Worm (Caenorhabditis elegans): ENCODE data around the gene C34C12.2.
"Not testable (repeated sequence)": the region's sequence is repeated elsewhere in the genome, so short reads cannot be mapped to it uniquely, and the experiment has no call there.

The C34C12.2 gene

DNA sequence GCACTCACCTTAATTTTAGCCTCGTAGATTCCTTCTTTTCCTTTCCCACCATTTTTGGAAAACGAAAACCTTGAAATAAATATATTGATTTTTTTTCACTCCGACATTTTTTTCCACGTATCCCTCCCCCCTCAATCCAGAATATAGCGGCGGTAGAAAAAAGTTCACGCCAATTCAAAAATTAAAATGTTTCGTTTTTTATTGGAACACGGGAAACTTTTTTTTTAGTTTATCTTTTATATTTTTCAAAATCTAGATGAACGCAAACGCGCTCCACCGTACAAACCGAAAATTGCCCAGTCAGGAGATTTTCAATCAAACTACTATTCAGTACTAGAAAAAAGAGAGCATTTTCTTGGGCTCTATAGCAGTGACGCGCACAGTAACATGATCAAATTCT, 9.4 kb upstream of the C34C12.2 start, which contains the start of gene spe-41:
spe-41 (minus strand) TSS at position 72 of the 400 bp plus-strand sequence.
- TF ChIP-seq swsn-7 (tag; optimal IDR thresholded peaks at IDR 0.05) (no peak), lsy-2 (tag; optimal IDR thresholded peaks at IDR 0.05) (no peak), nhr-19 (GFP tag; conservative IDR thresholded peaks at IDR 0.05) (no peak), lin-13 (GFP tag; optimal IDR thresholded peaks at IDR 0.05) (no peak), blmp-1 (tag; optimal IDR thresholded peaks at IDR 0.05) (no peak), pag-3 (tag; optimal IDR thresholded peaks at IDR 0.05; ENCODE audit: borderline replicate concordance, insufficient read depth) (no peak), ama-1 (optimal IDR thresholded peaks at IDR 0.05) (no peak), unc-86 (tag; optimal IDR thresholded peaks at IDR 0.05) (no peak), hpl-2 (GFP tag; optimal IDR thresholded peaks at IDR 0.05) (no peak), nhr-77 (tag; optimal IDR thresholded peaks at IDR 0.05) (no peak)

DNA sequence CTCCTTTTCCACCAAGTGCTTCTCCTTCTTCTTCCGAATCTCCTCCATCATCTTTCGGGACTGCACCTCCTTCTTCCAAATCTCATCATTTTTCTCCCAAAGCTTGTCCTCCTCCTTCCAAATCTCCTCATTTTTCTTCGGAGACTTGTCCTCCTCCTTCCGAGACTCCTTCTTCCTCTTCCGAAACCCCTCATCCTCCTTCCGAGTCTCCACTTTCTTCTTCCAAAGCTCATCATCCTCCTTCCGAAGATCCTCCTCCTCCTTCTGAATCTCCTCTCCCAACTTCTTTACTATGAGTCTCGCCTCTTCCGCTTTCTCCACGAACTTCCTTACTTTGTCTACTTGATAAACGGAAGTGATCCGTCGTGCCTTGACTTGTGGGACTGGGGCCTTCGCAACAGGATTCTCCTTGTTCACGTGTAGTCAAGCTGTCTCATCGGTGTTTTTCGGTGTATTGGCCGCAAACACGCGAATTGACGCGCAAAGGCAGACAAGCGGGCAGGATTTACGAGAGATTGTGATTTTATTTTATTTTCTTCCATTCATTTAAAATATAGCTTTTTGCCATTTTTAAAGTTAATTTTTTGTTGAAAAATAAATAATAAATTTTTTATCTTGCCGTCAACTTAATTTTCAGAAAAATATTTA, 899 bp upstream of the C34C12.2 start, which contains the start of the genes K01A11.3 and C34C12.12:
K01A11.3 (minus strand) TSS at position 51 of the 648 bp plus-strand sequence.
C34C12.12 (plus strand) TSS at position 632 of the 648 bp plus-strand sequence.
- TF ChIP-seq vab-15 (tag; optimal IDR thresholded peaks at IDR 0.05) (no peak), F16B12.6 (tag; optimal IDR thresholded peaks at IDR 0.05) (peak; percentile 65), nhr-71 (tag; optimal IDR thresholded peaks at IDR 0.05) (no peak), mdl-1 (tag; optimal IDR thresholded peaks at IDR 0.05) (no peak), isw-1 (GFP tag; IDR thresholded peaks at IDR 0.05) (no peak), lsy-2 (tag; optimal IDR thresholded peaks at IDR 0.05) (peak in 1 of 2 experiments; percentile 26), efl-1 (optimal IDR thresholded peaks at IDR 0.05) (peak in 1 of 2 experiments; percentile 22), efl-1 (GFP tag; optimal IDR thresholded peaks at IDR 0.05 in 1 of 2) (peak in 1 of 2 experiments; percentile 9)

DNA sequence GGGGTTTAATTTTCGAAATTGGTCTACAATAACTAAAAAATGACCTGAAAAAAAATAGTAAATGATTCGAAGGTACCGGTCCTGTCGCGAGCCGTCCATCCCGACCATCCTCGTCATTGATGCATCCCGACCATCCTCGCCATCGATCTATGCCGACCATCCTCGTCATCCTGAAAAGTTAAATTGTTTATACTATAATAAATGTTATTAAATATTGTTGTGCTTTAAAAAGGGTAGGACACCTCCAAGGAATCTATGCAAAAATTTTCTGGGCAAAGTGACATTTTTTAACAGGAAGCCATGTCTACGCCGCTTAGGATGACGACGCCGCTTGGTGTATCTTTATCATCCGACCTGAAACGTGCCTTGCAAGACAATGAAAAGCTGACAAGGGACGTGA, 459 bp downstream of the C34C12.2 start, which contains the start of gene C34C12.1:
C34C12.1 (plus strand) TSS at position 301 of the 400 bp plus-strand sequence.
- not testable (repeated sequence) for TF ChIP-seq lir-3 (tag; optimal IDR thresholded peaks at IDR 0.05; ENCODE audit: poor library complexity); ceh-63 (GFP tag; optimal IDR thresholded peaks at IDR 0.05); ceh-8 (GFP tag; optimal IDR thresholded peaks at IDR 0.05)

DNA sequence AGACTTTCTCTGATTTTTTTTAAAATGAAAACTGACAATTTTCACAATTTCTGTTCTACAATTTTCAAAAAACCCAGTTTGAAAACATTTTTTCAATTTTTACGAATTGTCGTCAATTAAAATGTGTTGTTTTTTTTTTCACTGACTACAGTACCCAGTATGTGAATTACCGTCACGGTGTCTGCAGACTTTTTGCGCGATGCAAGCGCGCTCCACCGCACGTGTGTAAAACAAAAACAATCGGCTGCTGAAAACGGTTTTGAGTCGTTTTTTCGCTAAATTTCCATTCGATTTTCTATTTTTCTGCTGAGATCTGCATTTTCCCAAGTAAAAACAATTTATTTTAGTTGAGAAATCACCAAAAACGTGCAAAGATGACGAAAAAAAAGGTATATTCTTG, 2.6 kb downstream of the C34C12.2 start:
- peak; percentile 69 for TF ChIP-seq ces-1 (GFP tag; optimal IDR thresholded peaks at IDR 0.05)
- peak; percentile 98 for TF ChIP-seq egl-13 (tag; optimal IDR thresholded peaks at IDR 0.05)
- peak; percentile 89 for TF ChIP-seq snpc-4 (tag; optimal IDR thresholded peaks at IDR 0.05)
- peak; percentile 71 for TF ChIP-seq ceh-90 (tag; optimal IDR thresholded peaks at IDR 0.05)
- peak; percentile 99 for TF ChIP-seq nhr-47 (tag; optimal IDR thresholded peaks at IDR 0.05)
- peak; percentile 48 to 98 (median 89) for TF ChIP-seq elt-3 (tag; optimal IDR thresholded peaks at IDR 0.05)
- no peak for TF ChIP-seq unc-30 (tag; optimal IDR thresholded peaks at IDR 0.05)
- TF ChIP-seq aly-2 (tag; optimal IDR thresholded peaks at IDR 0.05): peak; percentile 96
- peak; percentile 99 for TF ChIP-seq snu-23 (GFP tag; optimal IDR thresholded peaks at IDR 0.05)
- peak; percentile 98 for TF ChIP-seq C04F5.9 (tag; optimal IDR thresholded peaks at IDR 0.05)
- TF ChIP-seq vab-15 (tag; optimal IDR thresholded peaks at IDR 0.05): peak; percentile 96
- TF ChIP-seq nhr-71 (tag; optimal IDR thresholded peaks at IDR 0.05): peak; percentile 99
- peak; percentile 98 for TF ChIP-seq isw-1 (GFP tag; IDR thresholded peaks at IDR 0.05)
- TF ChIP-seq pqm-1 (tag; optimal IDR thresholded peaks at IDR 0.05): no peak
- peak; percentile 96 for TF ChIP-seq nhr-237 (tag; optimal IDR thresholded peaks at IDR 0.05)
- TF ChIP-seq ceh-88 (GFP tag; IDR thresholded peaks at IDR 0.05): peak; percentile 96
- TF ChIP-seq nhr-20 (tag; optimal IDR thresholded peaks at IDR 0.05): peak; percentile 99
- no peak for TF ChIP-seq nhr-12 (tag; optimal IDR thresholded peaks at IDR 0.05)
- TF ChIP-seq hlh-4 (tag; optimal IDR thresholded peaks at IDR 0.05): peak; percentile 35
- TF ChIP-seq sox-4 (tag; optimal IDR thresholded peaks at IDR 0.05): peak; percentile 93
- TF ChIP-seq efl-1 (optimal IDR thresholded peaks at IDR 0.05): peak; percentile 98
- peak; percentile 91 to 99 for TF ChIP-seq efl-1 (GFP tag; optimal IDR thresholded peaks at IDR 0.05 in 1 of 2)
- peak; percentile 98 for TF ChIP-seq irx-1 (tag; optimal IDR thresholded peaks at IDR 0.05)
- TF ChIP-seq fkh-4 (tag; optimal IDR thresholded peaks at IDR 0.05; ENCODE audit: borderline replicate concordance): peak; percentile 92
- peak; percentile 99 for TF ChIP-seq lin-13 (GFP tag; optimal IDR thresholded peaks at IDR 0.05)
- TF ChIP-seq lin-14 (GFP tag; optimal IDR thresholded peaks at IDR 0.05): peak; percentile 97
- TF ChIP-seq zag-1 (tag; optimal IDR thresholded peaks at IDR 0.05): peak; percentile 68
- no peak for TF ChIP-seq sptf-1 (tag; optimal IDR thresholded peaks at IDR 0.05)
- TF ChIP-seq nhr-84 (tag; optimal IDR thresholded peaks at IDR 0.05): peak; percentile 92
- TF ChIP-seq ets-5 (GFP tag; IDR thresholded peaks at IDR 0.05): no peak
- TF ChIP-seq unc-98 (GFP tag; IDR thresholded peaks at IDR 0.05): peak; percentile 82; the same call in 1 of the 2 replicates
- TF ChIP-seq aha-1 (tag; optimal IDR thresholded peaks at IDR 0.05): peak; percentile 83

Measured in whole organism, L1 larva.